Worm (Caenorhabditis elegans): ENCODE results near the gene gcs-1.

gcs-1 gene

ce11 chrII:9057035-9057668 is 19.1 kb upstream of the gcs-1 start, which contains the start of gene rpl-32 (continued):
- TF ChIP-seq F49E8.2 (tag; optimal IDR thresholded peaks at IDR 0.05; ENCODE audit: borderline replicate concordance) (no peak), nhr-41 (GFP tag; IDR thresholded peaks at IDR 0.05) (no peak), rbr-2 (tag; optimal IDR thresholded peaks at IDR 0.05) (peak; percentile 74), ces-1 (GFP tag; optimal IDR thresholded peaks at IDR 0.05) (no peak), unc-62 (GFP tag; optimal IDR thresholded peaks at IDR 0.05 in 1 of 2) (no peak), unc-62 (tag; optimal IDR thresholded peaks at IDR 0.05) (no peak)

ce11 chrII:9056215-9056819 is 18.2 kb upstream of the gcs-1 start:
- TF ChIP-seq aha-1 (tag) = no peak
- TF ChIP-seq lin-13 (GFP tag; optimal IDR thresholded peaks at IDR 0.05) = no peak
- peak; percentile 65; the same call in 1 of the 2 replicates for TF ChIP-seq dmd-8 (GFP tag; IDR thresholded peaks at IDR 0.05)
- TF ChIP-seq unc-130 (GFP tag; optimal IDR thresholded peaks at IDR 0.05) = peak; percentile 18
- peak; percentile 17 for TF ChIP-seq Y5F2A.4 (GFP tag; optimal IDR thresholded peaks at IDR 0.05)
- peak; percentile 82 for TF ChIP-seq lin-38 (GFP tag; IDR thresholded peaks at IDR 0.05)
- TF ChIP-seq F49E8.2 (tag; optimal IDR thresholded peaks at IDR 0.05; ENCODE audit: borderline replicate concordance) = peak; percentile 90
- no peak for TF ChIP-seq vab-7 (GFP tag; IDR thresholded peaks at IDR 0.05)
- TF ChIP-seq madf-5 (GFP tag; IDR thresholded peaks at IDR 0.05) = 0 out of 4 replicates have a peak, but pooled peaks of 1 of the 2 experiments have one; percentile 27
- TF ChIP-seq mes-2 (tag; optimal IDR thresholded peaks at IDR 0.05; ENCODE audit: poor library complexity, severe bottlenecking) = no peak
- TF ChIP-seq ctbp-1 (GFP tag; IDR thresholded peaks at IDR 0.05) = 0 out of 2 replicates have a peak, but pooled peaks have one; percentile 33
- TF ChIP-seq ama-1 (optimal IDR thresholded peaks at IDR 0.05) = peak; percentile 59
- no peak for TF ChIP-seq ceh-44 (GFP tag; IDR thresholded peaks at IDR 0.05)
- TF ChIP-seq snpc-1.2 (GFP tag; IDR thresholded peaks at IDR 0.05) = peak; percentile 53; the same call in 1 of the 2 replicates
- TF ChIP-seq aly-2 (tag; optimal IDR thresholded peaks at IDR 0.05) = no peak
- peak; percentile 70 for TF ChIP-seq Y48G9A.11 (GFP tag; IDR thresholded peaks at IDR 0.05)
- no peak for TF ChIP-seq daf-8 (GFP tag; IDR thresholded peaks at IDR 0.05)
- 0 out of 2 replicates have a peak, but pooled peaks have one; percentile 38 for TF ChIP-seq F44E2.7 (GFP tag; IDR thresholded peaks at IDR 0.05)
- TF ChIP-seq nhr-42 (GFP tag; IDR thresholded peaks at IDR 0.05) = no peak
- TF ChIP-seq zip-2 (tag; optimal IDR thresholded peaks at IDR 0.05) = no peak
- TF ChIP-seq arid-1 (GFP tag; conservative IDR thresholded peaks at IDR 0.05) = peak; percentile 81
- 0 out of 2 replicates have a peak, but pooled peaks have one; percentile 31 for TF ChIP-seq tra-1 (GFP tag; IDR thresholded peaks at IDR 0.05)
- 0 out of 2 replicates have a peak, but pooled peaks have one; percentile 8 for TF ChIP-seq D1046.2 (GFP tag; IDR thresholded peaks at IDR 0.05)
- TF ChIP-seq spr-3 (GFP tag; optimal IDR thresholded peaks at IDR 0.05) = no peak
- TF ChIP-seq daf-19 (GFP tag; conservative IDR thresholded peaks at IDR 0.05) = 0 out of 2 replicates have a peak, but pooled peaks have one; percentile 18

- TF ChIP-seq F44E2.7 (GFP tag; IDR thresholded peaks at IDR 0.05) = no peak
- TF ChIP-seq ZK337.2 (GFP tag; IDR thresholded peaks at IDR 0.05) = no peak
- peak; percentile 44 for TF ChIP-seq mxl-3 (GFP tag; optimal IDR thresholded peaks at IDR 0.05)
- no peak for TF ChIP-seq saeg-2 (GFP tag; IDR thresholded peaks at IDR 0.05)
- no peak for TF ChIP-seq zag-1 (tag; optimal IDR thresholded peaks at IDR 0.05)
- 0 out of 2 replicates have a peak, but pooled peaks have one; percentile 31 for TF ChIP-seq arid-1 (GFP tag; conservative IDR thresholded peaks at IDR 0.05)
- TF ChIP-seq lin-1 (GFP tag; IDR thresholded peaks at IDR 0.05) = no peak
- TF ChIP-seq nhr-6 (tag; optimal IDR thresholded peaks at IDR 0.05) = peak; percentile 80
- TF ChIP-seq ceh-32 (tag; optimal IDR thresholded peaks at IDR 0.05; ENCODE audit: poor library complexity) = no peak
- no peak for TF ChIP-seq ZK546.5 (tag; optimal IDR thresholded peaks at IDR 0.05)
- TF ChIP-seq hmg-1.1 (GFP tag; IDR thresholded peaks at IDR 0.05) = peak; percentile 81
- TF ChIP-seq dmd-9 (GFP tag; IDR thresholded peaks at IDR 0.05) = no peak
- no peak for TF ChIP-seq unc-62 (GFP tag; optimal IDR thresholded peaks at IDR 0.05 in 1 of 2)
- TF ChIP-seq unc-62 (tag; optimal IDR thresholded peaks at IDR 0.05) = no peak
- TF ChIP-seq mdl-1 (tag; optimal IDR thresholded peaks at IDR 0.05) = no peak
- no peak for TF ChIP-seq nhr-237 (tag; optimal IDR thresholded peaks at IDR 0.05)
- TF ChIP-seq F26F4.8 (GFP tag; conservative IDR thresholded peaks at IDR 0.05) = no peak
- TF ChIP-seq unc-130 (GFP tag; optimal IDR thresholded peaks at IDR 0.05) = peak; percentile 75
- peak; percentile 57 for TF ChIP-seq nhr-25 (tag; optimal IDR thresholded peaks at IDR 0.05; ENCODE audit: borderline replicate concordance, insufficient read depth)
- TF ChIP-seq lin-29 (GFP tag; IDR thresholded peaks at IDR 0.05) = no peak
- TF ChIP-seq set-16 (GFP tag; IDR thresholded peaks at IDR 0.05) = no peak
Observed at ce11 chrII:9054604-9055003, 16.5 kb upstream of the gcs-1 start, which contains the start of gene chmp-7. TSS of gene chmp-7 (plus strand) at chrII:9054972.

Data from whole organism, L4 larva.